Fruit fly (Drosophila melanogaster) whole organism, larva: ENCODE measurements around the gene Cpr65Av.

ENCODE experiments used
- noc ChIP-seq: fragments of 200-800 bp; sonication (Bioruptor generic); optimal IDR thresholded peaks from 3 replicates; lab custom pipeline; 2019; ENCODE audit warnings: missing biosample characterization, mild to moderate bottlenecking, missing genetic modification characterization, moderate library complexity

Cpr65Av gene

DNA sequence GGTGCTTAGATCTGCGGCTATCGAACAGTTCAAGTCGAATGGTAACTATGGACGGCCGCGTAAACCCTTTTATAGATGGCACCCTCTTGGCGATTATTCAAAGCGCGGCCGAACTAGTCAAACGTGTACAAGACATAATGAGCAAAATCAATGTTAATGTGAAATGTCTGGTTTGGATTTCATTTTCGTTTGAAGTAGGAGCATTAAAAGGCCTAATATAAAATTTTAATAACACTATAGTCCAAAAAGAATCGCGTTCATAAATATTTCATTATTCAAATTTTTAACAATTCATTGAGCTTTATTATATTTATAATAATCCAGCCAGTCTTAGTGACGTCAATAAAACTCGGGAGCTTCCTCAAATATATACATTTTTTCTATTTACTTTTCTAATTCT, 8.8 kb downstream of the Cpr65Av start, which contains the start of gene Lcp65Ag3:
Gene Lcp65Ag3, minus strand, starts transcription at position 46 of the 400 bp plus-strand sequence.
- no peak for TF ChIP-seq noc (tag; lab: Kevin White, UChicago)

DNA sequence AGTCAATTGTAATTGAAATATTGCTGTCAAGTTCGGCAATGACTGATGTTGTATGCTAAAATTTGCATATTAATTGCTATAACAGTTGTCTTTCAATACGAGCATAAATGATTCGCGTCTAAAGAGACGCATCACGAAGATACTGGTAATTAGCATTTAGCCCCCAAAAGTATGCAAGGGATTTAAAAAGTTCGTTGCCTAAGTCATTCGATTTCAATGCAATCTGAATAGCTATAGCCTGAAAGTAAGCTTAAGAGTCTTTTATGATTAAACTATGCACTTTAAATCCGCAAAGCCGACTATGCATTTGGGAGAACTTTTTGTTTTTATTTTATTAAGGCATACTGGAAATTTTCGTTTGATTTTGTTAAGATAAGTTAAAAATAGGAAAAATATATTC, 10.2 kb downstream of the Cpr65Av start:
- TF ChIP-seq noc (tag; lab: Kevin White, UChicago) = no peak

DNA sequence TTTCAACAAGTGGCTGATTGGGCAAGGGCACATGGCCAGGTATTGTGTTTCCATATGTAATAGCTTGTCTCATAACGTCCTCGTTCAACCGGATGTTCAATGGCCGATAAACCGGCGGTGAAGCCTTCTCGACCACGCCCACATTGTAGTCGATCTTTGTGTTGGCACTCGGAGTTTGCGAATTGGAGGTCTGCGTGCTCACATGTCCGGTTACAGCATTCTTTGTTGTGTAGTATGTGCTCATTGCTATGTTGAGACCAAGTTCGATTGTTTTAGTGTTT, 14.4 kb downstream of the Cpr65Av start:
- TF ChIP-seq noc (tag; lab: Kevin White, UChicago) = no peak

DNA sequence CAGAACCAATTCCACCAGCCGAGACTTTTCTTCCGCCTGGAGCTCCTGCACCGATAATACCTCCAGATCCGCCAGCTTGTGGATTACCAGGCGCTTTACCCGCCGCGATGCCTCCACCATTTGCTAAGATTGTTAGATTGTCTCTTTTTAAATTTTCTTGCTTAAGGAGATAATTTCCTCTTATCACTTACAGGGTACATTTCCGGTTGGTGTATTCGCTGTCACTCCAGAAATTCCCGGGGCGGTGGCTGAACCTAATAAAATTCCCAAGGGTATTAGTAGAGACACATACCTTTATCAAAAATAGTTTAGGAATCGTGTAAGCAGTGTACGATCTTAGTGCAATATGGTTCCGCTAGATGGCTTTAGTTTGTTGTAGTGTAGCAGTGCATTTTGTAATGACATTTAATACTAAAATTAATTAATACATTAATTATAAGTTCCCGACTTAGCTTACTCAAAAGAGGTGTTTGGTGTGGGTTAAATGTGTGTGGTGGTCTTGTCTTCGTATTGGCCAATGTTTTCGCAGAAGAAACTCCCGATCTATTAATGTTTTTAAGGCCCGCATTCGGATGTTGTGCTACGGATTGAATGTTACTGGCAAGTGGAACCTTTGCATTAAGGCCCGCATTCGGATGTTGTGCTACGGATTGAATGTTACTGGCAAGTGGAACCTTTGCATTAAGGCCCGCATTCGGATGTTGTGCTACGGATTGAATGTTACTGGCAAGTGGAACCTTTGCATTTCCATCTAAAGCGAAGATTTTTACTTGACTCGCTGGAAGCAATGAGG, 15.0 kb downstream of the Cpr65Av start:
- no peak for TF ChIP-seq noc (tag; lab: Kevin White, UChicago)

DNA sequence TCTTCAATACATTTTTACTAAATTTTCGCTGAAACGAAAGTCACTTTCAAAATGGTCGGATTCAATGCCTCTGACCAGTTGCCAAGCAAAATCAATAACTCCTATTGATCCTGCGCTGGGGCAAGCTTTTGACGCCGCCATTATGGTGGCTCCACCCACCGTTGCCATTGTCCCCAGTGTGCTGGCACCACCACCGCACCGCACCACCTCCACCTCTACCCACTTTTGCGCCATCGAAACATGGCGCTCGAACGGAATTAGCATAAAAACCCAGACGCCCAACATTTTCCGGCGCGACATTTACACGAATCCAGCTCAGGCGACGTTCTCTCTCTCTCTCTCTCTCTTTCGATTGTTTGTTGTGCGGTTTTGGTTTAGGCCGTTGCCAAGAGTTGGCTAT, 22.9 kb downstream of the Cpr65Av start:
- TF ChIP-seq noc (tag; lab: Kevin White, UChicago) = no peak

DNA sequence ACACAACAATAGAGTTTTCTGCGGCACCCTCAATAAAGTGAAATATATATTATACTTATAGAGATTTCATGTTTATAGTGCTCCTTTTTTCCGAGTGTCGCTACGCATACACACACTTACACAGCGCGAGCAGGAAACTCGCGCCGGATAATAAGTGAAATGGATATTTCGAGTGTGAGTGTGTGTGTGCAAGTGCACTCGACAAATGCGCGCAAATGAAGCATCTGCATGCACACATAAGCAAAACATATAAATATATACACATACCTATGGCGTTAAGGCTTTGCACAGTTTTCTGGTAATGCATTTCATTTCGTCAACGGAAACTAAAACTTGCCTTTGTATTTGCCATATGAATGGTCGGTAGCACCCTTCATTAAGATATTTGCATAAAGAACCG, 24.3 kb downstream of the Cpr65Av start:
- TF ChIP-seq noc (tag; lab: Kevin White, UChicago) = no peak

DNA sequence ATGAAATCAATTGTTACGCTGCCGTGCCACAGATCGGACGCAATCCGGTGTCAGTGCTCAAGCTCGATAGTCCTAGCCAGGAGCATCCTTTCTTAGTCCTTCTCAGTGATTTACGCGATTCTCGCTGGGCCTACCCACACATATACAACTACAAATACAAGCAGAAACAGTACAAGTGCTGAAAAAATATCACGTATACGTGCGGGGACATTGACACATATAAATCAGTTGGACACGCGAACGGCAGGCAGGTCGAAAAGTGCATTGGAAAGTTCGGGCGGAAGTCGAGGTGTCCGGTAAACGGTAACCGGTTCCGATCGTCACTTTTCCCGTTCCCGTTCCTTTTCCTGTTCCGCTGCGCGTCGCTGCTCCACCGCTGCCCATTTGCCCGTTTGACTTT, 28.3 kb downstream of the Cpr65Av start:
- TF ChIP-seq noc (tag; lab: Kevin White, UChicago) = no peak

DNA sequence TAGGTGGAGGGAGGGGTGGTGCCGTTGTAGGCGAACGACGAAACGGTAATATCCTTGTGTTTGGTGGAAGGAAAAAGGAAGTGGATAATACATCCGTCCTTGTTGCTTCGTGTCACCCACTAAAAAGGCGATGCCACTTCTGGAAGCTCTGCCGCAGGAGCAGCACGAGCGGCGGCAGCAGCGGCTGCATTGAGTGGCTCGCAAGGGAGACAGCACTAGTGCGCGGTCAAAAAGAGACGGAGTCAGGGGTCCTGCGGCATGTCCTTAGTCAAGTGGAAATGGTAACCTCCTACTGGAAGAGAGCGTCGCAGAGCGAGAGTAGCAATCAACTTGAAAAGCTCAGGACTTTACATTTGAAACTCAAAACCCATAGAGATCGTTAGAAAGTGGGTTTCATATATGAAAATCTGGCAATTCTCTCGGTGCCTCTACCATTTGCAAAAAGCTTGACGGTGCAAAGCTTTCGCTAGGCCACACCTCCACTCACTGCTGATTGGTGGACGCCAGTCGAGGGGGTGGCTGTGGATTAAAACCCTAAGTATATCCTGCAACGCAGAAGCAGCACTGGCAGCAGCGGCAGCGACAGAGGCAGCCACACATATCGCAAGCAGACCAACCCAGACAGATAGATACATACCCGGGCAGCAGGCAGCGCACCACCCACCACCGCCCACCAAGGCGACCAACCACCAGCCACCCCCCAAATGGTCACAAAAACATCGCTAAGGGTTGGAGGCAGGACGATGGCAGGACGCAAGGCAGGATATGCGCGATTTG, 28.9 kb downstream of the Cpr65Av start:
- TF ChIP-seq noc (tag; lab: Kevin White, UChicago) = no peak

DNA sequence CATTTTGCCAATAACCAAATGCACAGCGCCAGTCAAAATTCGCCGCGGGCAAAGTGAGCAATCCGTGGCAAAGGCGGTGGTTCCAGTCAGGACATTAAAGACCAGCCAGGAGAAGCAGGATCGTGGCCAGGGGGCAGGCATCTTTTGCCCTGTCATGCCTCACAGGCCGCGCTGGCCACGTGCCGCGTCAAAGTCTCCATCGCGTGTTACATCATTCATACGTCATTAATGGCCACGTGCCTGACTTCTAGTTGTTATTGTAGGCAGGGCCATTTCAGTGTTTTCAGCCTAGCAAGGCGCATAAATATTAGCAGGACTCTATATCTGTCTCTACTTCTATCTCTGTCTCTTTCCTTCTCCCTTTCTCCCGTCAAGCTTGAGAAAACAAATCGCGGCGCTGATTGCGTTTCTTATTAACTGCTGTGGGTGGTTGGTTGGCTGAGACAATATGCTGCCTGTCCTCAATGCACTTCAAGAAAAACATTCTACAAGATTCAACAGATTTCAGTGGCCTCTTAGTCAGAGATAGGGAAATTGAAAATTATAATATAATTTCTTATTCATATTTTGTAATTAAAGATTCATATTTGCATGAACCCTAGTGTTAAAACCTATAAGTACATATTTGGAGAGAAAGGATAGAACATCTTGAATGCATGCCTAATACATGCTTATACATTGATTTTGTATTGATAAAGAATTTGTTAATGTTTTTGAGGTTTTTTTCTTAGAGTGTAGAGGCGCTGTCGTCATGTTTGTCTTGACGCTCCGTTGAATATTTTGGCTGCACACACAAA, 31.3 kb downstream of the Cpr65Av start:
- TF ChIP-seq noc (tag; lab: Kevin White, UChicago) = no peak

DNA sequence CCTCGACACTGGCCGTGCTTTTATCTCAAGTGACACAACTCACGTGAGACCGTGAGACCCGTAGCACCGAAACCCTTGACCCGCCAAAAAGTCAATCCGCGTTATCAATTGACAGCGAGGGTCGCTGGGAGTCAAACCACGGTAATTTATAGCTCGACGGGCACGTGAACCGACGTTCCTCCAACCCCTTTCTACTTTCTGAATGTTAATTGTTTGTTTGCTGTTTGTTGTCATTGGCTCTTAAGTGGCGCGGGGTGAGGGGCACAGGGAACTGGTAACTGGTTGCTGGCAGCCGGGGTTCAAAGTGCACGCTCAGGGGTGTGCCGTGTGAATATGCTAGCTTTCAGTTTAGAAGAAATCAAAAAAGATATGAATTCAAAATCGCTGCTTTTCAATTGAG, 33.1 kb downstream of the Cpr65Av start:
- no peak for TF ChIP-seq noc (tag; lab: Kevin White, UChicago)

DNA sequence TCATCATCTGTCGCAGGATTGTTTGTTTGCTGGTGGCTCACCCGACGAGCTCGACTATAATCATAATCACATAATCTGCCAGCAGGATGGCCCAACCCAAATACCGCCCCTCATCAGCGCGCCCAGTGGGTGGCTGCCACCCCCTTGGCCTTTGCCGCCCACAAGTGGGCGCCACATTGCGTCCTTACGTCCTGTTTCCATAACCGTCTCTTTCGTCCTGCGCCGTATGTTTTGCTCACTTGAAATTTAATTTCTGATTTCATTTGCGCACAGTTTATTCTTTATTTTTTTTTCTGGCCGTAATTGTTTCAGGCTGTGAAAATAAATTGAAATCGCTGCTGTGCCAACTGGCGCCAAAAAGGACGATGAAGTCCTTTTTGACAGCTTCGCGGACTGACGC, 34.3 kb downstream of the Cpr65Av start:
- TF ChIP-seq noc (tag; lab: Kevin White, UChicago) = no peak

DNA sequence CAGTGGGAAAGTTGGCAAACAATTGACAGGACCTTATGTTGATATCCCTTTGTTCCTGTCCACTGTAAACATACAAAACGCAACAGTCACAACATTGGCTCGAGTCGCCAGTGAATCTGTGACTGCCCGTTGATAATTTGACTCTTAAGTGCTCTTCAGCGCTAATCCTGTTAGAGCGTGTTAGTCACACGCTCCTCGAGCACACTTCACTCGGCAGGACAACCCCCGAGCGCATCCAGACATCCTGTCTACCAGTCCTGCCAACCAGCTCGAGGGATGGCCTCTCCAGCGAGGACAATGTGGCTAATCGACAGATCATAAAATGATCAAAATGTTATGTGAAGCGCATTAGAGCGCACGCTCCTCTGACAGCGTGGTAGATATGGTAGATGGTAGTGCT, 35.2 kb downstream of the Cpr65Av start:
- no peak for TF ChIP-seq noc (tag; lab: Kevin White, UChicago)

DNA sequence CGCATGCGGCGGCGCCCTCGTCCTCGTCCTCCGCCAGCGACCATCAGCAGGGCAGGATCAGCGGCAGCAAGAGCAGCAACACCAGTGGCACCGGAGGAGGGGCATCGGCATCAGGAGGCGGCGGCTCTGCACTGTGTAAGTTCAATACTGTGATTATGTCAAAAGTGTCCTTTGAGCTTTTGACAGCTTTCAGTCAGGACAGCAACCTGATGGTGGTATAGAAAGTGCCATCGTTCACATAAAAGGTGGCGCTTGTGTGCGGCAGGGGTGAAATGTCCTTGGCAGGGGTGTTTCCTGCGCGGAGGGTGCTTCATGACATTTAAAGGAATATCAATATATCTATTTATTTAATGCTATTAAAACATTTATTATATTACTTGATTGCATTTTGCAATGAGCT, 36.1 kb downstream of the Cpr65Av start:
- no peak for TF ChIP-seq noc (tag; lab: Kevin White, UChicago)

DNA sequence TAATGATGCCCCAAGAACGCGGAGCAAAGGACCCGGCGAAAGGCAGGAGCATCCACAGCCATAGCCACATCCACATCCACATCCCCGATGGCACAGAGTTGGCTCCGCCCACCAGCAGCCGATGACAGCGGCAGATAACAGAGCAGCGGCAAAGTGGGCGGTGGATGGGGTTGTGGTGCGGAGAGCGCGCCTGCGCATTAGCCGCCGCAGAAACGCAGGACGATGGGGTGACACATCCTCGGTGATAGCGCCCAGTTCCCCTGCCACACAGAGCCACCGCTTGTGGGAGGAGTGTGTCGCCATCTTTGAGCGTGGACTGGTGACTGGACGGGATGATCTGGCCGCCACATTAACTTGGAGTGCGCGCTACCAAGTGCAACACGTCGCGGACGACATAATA, 42.5 kb downstream of the Cpr65Av start, which contains the start of gene Ets65A:
Gene Ets65A, plus strand, starts transcription at position 348 of the 400 bp plus-strand sequence.
- no peak for TF ChIP-seq noc (tag; lab: Kevin White, UChicago)

DNA sequence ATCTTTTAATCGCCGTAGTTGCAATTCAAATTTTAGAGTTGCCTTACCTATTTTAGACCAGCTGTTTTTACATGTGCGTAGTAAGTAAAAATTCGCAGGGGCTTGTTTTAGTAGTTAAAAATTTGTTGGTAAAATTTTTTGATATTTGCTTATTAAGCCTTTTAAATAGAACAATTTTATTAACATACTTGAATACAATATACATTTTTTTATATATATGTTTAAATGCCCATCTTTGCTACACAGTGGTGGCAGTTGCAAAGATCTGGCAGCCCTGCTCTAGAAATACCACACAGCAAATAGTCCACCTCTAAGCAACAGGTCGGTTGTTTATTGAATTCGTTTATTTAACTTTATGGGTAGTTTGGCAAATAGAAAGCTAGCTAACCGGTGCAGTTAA, 45.1 kb downstream of the Cpr65Av start, which contains the start of the genes CG10467 and loj:
Gene CG10467, minus strand, starts transcription at position 51 of the 400 bp plus-strand sequence.
Gene loj, plus strand, starts transcription at position 291 of the 400 bp plus-strand sequence.
- TF ChIP-seq noc (tag; lab: Kevin White, UChicago) = peak; percentile 92

DNA sequence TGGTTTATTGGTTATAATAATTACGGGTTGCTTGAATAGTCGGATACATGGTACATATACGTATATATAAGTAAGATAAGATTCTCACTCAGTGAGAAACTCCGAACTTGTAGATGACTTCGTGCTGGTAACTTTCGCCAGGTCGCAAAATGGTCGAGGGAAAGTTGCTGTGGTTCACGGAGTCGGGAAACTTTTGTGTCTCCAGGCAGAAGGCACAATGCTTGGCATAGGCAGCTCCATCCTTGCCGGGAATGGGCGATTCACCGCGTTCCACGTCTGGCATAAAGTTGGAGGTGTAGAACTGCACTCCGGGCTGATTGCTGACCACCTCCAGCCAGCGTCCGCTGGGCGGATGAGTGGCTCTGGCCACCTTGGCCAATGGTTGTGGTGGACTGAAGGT, 46.6 kb downstream of the Cpr65Av start, which contains the start of gene CG10469:
Gene CG10469, minus strand, starts transcription at position 101 of the 400 bp plus-strand sequence.
- TF ChIP-seq noc (tag; lab: Kevin White, UChicago) = no peak
